Fruit fly (Drosophila melanogaster) whole organism, prepupa: Measurements from ENCODE around the gene CG11095.

Source experiments
- Blimp-1 ChIP-seq: fragments of 200-800 bp; sonication (Bioruptor generic); optimal IDR thresholded peaks from 3 replicates; lab custom pipeline; 2017; ENCODE audit warnings: missing biosample characterization, missing genetic modification characterization, mild to moderate bottlenecking, moderate library complexity, missing genetic modification reagents
- CG10631 ChIP-seq: fragments of 200-800 bp; sonication (Bioruptor generic); optimal IDR thresholded peaks from 2 replicates; lab custom pipeline; 2016; ENCODE audit warnings: missing biosample characterization, missing genetic modification characterization
- CG11294 ChIP-seq: fragments of 200-800 bp; sonication (Bioruptor generic); IDR thresholded peaks from 2 replicates; pipeline ENCODE4 v1.3.6; 2022; ENCODE audit warnings: missing biosample characterization, missing genetic modification characterization
- CG11902 ChIP-seq: fragments of 200-800 bp; sonication (Bioruptor generic); optimal IDR thresholded peaks from 3 replicates; lab custom pipeline; 2016; ENCODE audit warnings: missing biosample characterization, missing genetic modification characterization
- CG15336 ChIP-seq: fragments of 200-800 bp; sonication (Bioruptor generic); IDR thresholded peaks from 2 replicates; pipeline ENCODE4 v1.3.6; 2022; ENCODE audit warnings: missing biosample characterization, missing genetic modification characterization
- CG1621 ChIP-seq: fragments of 200-800 bp; sonication (Bioruptor generic); optimal IDR thresholded peaks from 3 replicates; lab custom pipeline; 2018; ENCODE audit warnings: missing biosample characterization, mild to moderate bottlenecking, missing genetic modification characterization
- CG16779 ChIP-seq: fragments of 200-800 bp; sonication (Bioruptor generic); optimal IDR thresholded peaks from 3 replicates; lab custom pipeline; 2017; ENCODE audit warnings: missing biosample characterization, mild to moderate bottlenecking, missing genetic modification characterization
- CG3032 ChIP-seq: fragments of 200-800 bp; optimal IDR thresholded peaks from 2 replicates; lab custom pipeline; 2019; ENCODE audit warnings: missing biosample characterization, mild to moderate bottlenecking, missing genetic modification characterization, moderate library complexity
- CG31627 ChIP-seq: fragments of 200-800 bp; sonication (Bioruptor generic); optimal IDR thresholded peaks from 3 replicates; lab custom pipeline; 2016; ENCODE audit warnings: missing biosample characterization, missing genetic modification characterization
- CG32006 ChIP-seq: fragments of 200-800 bp; sonication (Bioruptor generic); optimal IDR thresholded peaks from 3 replicates; lab custom pipeline; 2017; ENCODE audit warnings: missing biosample characterization, mild to moderate bottlenecking, missing genetic modification characterization
- CG34406 ChIP-seq: fragments of 200-800 bp; sonication (Bioruptor generic); optimal IDR thresholded peaks from 3 replicates; lab custom pipeline; 2016; ENCODE audit warnings: missing biosample characterization, missing genetic modification characterization
- CG4318 ChIP-seq: fragments of 200-800 bp; sonication (Bioruptor generic); optimal IDR thresholded peaks from 3 replicates; lab custom pipeline; 2017; ENCODE audit warnings: missing biosample characterization, mild to moderate bottlenecking, missing genetic modification characterization
- CG6163 ChIP-seq: fragments of 200-800 bp; sonication (Bioruptor generic); IDR thresholded peaks from 3 replicates; pipeline ENCODE4 v1.3.6; 2022; ENCODE audit warnings: missing biosample characterization, missing genetic modification characterization
- CG6276 ChIP-seq: fragments of 200-800 bp; sonication (Bioruptor generic); optimal IDR thresholded peaks from 2 replicates; lab custom pipeline; 2017; ENCODE audit warnings: missing biosample characterization, mild to moderate bottlenecking, missing genetic modification characterization
- CG6808 ChIP-seq: fragments of 200-800 bp; sonication (Bioruptor generic); optimal IDR thresholded peaks from 3 replicates; lab custom pipeline; 2017; ENCODE audit warnings: missing biosample characterization, missing genetic modification characterization, mild to moderate bottlenecking, moderate library complexity, missing genetic modification reagents
- CG6854 ChIP-seq: fragments of 200-800 bp; sonication (Bioruptor generic); optimal IDR thresholded peaks from 2 replicates; lab custom pipeline; 2017; ENCODE audit warnings: missing biosample characterization, mild to moderate bottlenecking, missing genetic modification characterization
- CG7368 ChIP-seq: fragments of 200-800 bp; sonication (Bioruptor generic); optimal IDR thresholded peaks from 3 replicates; lab custom pipeline; 2016; ENCODE audit warnings: missing biosample characterization, missing genetic modification characterization
- CG8632 ChIP-seq: fragments of 200-800 bp; sonication (Bioruptor generic); optimal IDR thresholded peaks from 3 replicates; lab custom pipeline; 2016; ENCODE audit warnings: missing biosample characterization, missing genetic modification characterization
- Eip75B ChIP-seq: fragments of 200-800 bp; sonication (Bioruptor generic); optimal IDR thresholded peaks from 3 replicates; lab custom pipeline; 2016; ENCODE audit warnings: missing biosample characterization, missing genetic modification characterization
- Eip78C ChIP-seq: fragments of 200-800 bp; sonication (Bioruptor generic); peaks from one replicate; lab custom pipeline; 2016; ENCODE audit warnings: missing biosample characterization, missing genetic modification characterization
- Eip93F ChIP-seq: fragments of 200-800 bp; sonication (Bioruptor generic); optimal IDR thresholded peaks from 2 replicates; lab custom pipeline; 2016; ENCODE audit warnings: missing biosample characterization, mild to moderate bottlenecking, missing genetic modification characterization
- Ets21C ChIP-seq: fragments of 200-800 bp; sonication (Bioruptor generic); optimal IDR thresholded peaks from 3 replicates; lab custom pipeline; 2016; ENCODE audit warnings: missing biosample characterization, missing genetic modification characterization
- Ets96B ChIP-seq: fragments of 200-800 bp; optimal IDR thresholded peaks from 2 replicates; lab custom pipeline; 2019; ENCODE audit warnings: missing biosample characterization, mild to moderate bottlenecking, missing genetic modification characterization, moderate library complexity
- Hr39 ChIP-seq: fragments of 200-800 bp; sonication (Bioruptor generic); optimal IDR thresholded peaks from 2 replicates; lab custom pipeline; 2016; ENCODE audit warnings: missing biosample characterization, missing genetic modification characterization
- Hr4 ChIP-seq: fragments of 200-800 bp; sonication (Bioruptor generic); optimal IDR thresholded peaks from 3 replicates; lab custom pipeline; 2016; ENCODE audit warnings: missing biosample characterization, missing genetic modification characterization
- Lpt ChIP-seq: fragments of 200-800 bp; sonication (Bioruptor generic); optimal IDR thresholded peaks from 3 replicates; lab custom pipeline; 2016; ENCODE audit warnings: missing biosample characterization, missing genetic modification characterization
- Met ChIP-seq: fragments of 200-800 bp; sonication (Bioruptor generic); optimal IDR thresholded peaks from 3 replicates; lab custom pipeline; 2016; ENCODE audit warnings: missing biosample characterization, missing genetic modification characterization
- OdsH ChIP-seq: fragments of 200-800 bp; sonication (Bioruptor generic); optimal IDR thresholded peaks from 3 replicates; lab custom pipeline; 2016; ENCODE audit warnings: missing biosample characterization, missing genetic modification characterization
- Sox102F ChIP-seq: fragments of 200-800 bp; sonication (Bioruptor generic); optimal IDR thresholded peaks from 2 replicates; lab custom pipeline; 2016; ENCODE audit warnings: missing biosample characterization, mild to moderate bottlenecking, missing genetic modification characterization
- Sox14 ChIP-seq: fragments of 200-800 bp; sonication (Bioruptor generic); optimal IDR thresholded peaks from 3 replicates; lab custom pipeline; 2016; ENCODE audit warnings: missing biosample characterization, missing genetic modification characterization
- acj6 ChIP-seq: fragments of 200-800 bp; sonication (Bioruptor generic); optimal IDR thresholded peaks from 3 replicates; lab custom pipeline; 2016; ENCODE audit warnings: missing biosample characterization, missing genetic modification characterization
- cyc ChIP-seq: fragments of 200-800 bp; sonication (Bioruptor generic); optimal IDR thresholded peaks from 3 replicates; lab custom pipeline; 2016; ENCODE audit warnings: missing biosample characterization, missing genetic modification characterization
- dac ChIP-seq: fragments of 200-800 bp; sonication (Bioruptor generic); optimal IDR thresholded peaks from 2 replicates; lab custom pipeline; 2017; ENCODE audit warnings: missing biosample characterization, mild to moderate bottlenecking, missing genetic modification characterization
- dsx ChIP-seq: fragments of 200-800 bp; optimal IDR thresholded peaks from 3 replicates; lab custom pipeline; 2019; ENCODE audit warnings: missing biosample characterization, mild to moderate bottlenecking, missing genetic modification characterization, moderate library complexity; ENCODE audit not compliant: poor library complexity, severe bottlenecking
- eg ChIP-seq: fragments of 200-800 bp; sonication (Bioruptor generic); IDR thresholded peaks from 3 replicates; pipeline ENCODE4 v1.3.6; 2022; ENCODE audit warnings: missing biosample characterization, missing genetic modification characterization
- esn ChIP-seq: fragments of 200-800 bp; sonication (Bioruptor generic); optimal IDR thresholded peaks from 2 replicates; lab custom pipeline; 2016; ENCODE audit warnings: missing biosample characterization, mild to moderate bottlenecking, missing genetic modification characterization, moderate library complexity
- fd59A ChIP-seq: fragments of 200-800 bp; sonication (Bioruptor generic); optimal IDR thresholded peaks from 2 replicates; lab custom pipeline; 2017; ENCODE audit warnings: missing biosample characterization, mild to moderate bottlenecking, missing genetic modification characterization, missing genetic modification reagents
- fd85E ChIP-seq: fragments of 200-800 bp; sonication (Bioruptor generic); optimal IDR thresholded peaks from 3 replicates; lab custom pipeline; 2016; ENCODE audit warnings: missing biosample characterization, missing genetic modification characterization
- fkh ChIP-seq: fragments of 200-800 bp; sonication (Bioruptor generic); optimal IDR thresholded peaks from 3 replicates; lab custom pipeline; 2017; ENCODE audit warnings: missing biosample characterization, mild to moderate bottlenecking, missing genetic modification characterization, moderate library complexity
- lz ChIP-seq: fragments of 200-800 bp; sonication (Bioruptor generic); optimal IDR thresholded peaks from 3 replicates; lab custom pipeline; 2016; ENCODE audit warnings: missing biosample characterization, missing genetic modification characterization
- net ChIP-seq: fragments of 200-800 bp; sonication (Bioruptor generic); optimal IDR thresholded peaks from 3 replicates; lab custom pipeline; 2016; ENCODE audit warnings: missing biosample characterization, missing genetic modification characterization
- pdm3 ChIP-seq: fragments of 200-800 bp; sonication (Bioruptor generic); optimal IDR thresholded peaks from 3 replicates; lab custom pipeline; 2016; ENCODE audit warnings: missing biosample characterization, missing genetic modification characterization
- salr ChIP-seq, 2 experiments: fragments of 200-800 bp; sonication (Bioruptor generic); optimal IDR thresholded peaks; 3 replicates each; lab custom pipeline; 2016 to 2018; ENCODE audit warnings: missing biosample characterization in 2 of 2, missing genetic modification characterization in 2 of 2, mild to moderate bottlenecking in 1 of 2
- spab ChIP-seq: fragments of 200-800 bp; sonication (Bioruptor generic); optimal IDR thresholded peaks from 2 replicates; lab custom pipeline; 2017; ENCODE audit warnings: missing biosample characterization, mild to moderate bottlenecking, missing genetic modification characterization, missing genetic modification reagents
- ss ChIP-seq, 2 experiments: fragments of 200-800 bp; sonication (Bioruptor generic); optimal IDR thresholded peaks; 2 replicates in 1 of 2; 3 replicates in 1 of 2; lab custom pipeline; 2017 to 2018; ENCODE audit warnings: mild to moderate bottlenecking in 2 of 2, missing biosample characterization in 2 of 2, missing genetic modification characterization in 2 of 2, moderate library complexity in 1 of 2
- svp ChIP-seq: fragments of 200-800 bp; sonication (Bioruptor generic); peaks from one replicate; lab custom pipeline; 2016; ENCODE audit warnings: missing biosample characterization, missing genetic modification characterization
- topi ChIP-seq: fragments of 200-800 bp; sonication (Bioruptor generic); optimal IDR thresholded peaks from 3 replicates; lab custom pipeline; 2016; ENCODE audit warnings: missing biosample characterization, missing genetic modification characterization
- vri ChIP-seq: fragments of 200-800 bp; sonication (Bioruptor generic); optimal IDR thresholded peaks from 3 replicates; lab custom pipeline; 2016; ENCODE audit warnings: missing biosample characterization, mild to moderate bottlenecking, missing genetic modification characterization

The CG11095 gene

dm6 chrX:13844317-13844886, 32.9 kb downstream of the CG11095 start:
- no peak for TF ChIP-seq fd59A (GFP tag; lab: Kevin White, UChicago)
- no peak for TF ChIP-seq fd85E
- TF ChIP-seq CG6854 (GFP tag; lab: Kevin White, UChicago): no peak
- peak; percentile 3 for TF ChIP-seq Hr39 (GFP tag; lab: Kevin White, UChicago)
- TF ChIP-seq cyc (GFP tag; lab: Kevin White, UChicago): peak; percentile 12
- TF ChIP-seq CG31627 (GFP tag; lab: Kevin White, UChicago): peak; percentile 26
- TF ChIP-seq CG6163 (GFP tag; lab: Robert Waterston, UW): no peak
- TF ChIP-seq Ets21C (GFP tag; lab: Kevin White, UChicago): no peak
- peak; percentile 29 for TF ChIP-seq Eip78C
- TF ChIP-seq CG15336 (GFP tag; lab: Robert Waterston, UW): 0 out of 2 replicates have a peak, but pooled peaks have one; percentile 7
- TF ChIP-seq ss (GFP tag; optimal IDR thresholded peaks at IDR 0.05; lab: Kevin White, UChicago): peak; percentile 52 to 61
- TF ChIP-seq Sox14 (GFP tag; lab: Kevin White, UChicago): no peak
- peak; percentile 37 for TF ChIP-seq lz (GFP tag; lab: Kevin White, UChicago)
- no peak for TF ChIP-seq CG3032 (tag; lab: Kevin White, UChicago)
- TF ChIP-seq, all 60 proteins: peak for 7

- TF ChIP-seq Ets21C (GFP tag; lab: Kevin White, UChicago) (no peak), CG11294 (no peak), fd59A (GFP tag; lab: Kevin White, UChicago) (no peak), svp (peak; percentile 66), Met (GFP tag; lab: Kevin White, UChicago) (no peak), OdsH (GFP tag; lab: Kevin White, UChicago) (no peak), pdm3 (GFP tag; lab: Kevin White, UChicago) (no peak), Hr39 (GFP tag; lab: Kevin White, UChicago) (no peak), eg (no peak), Blimp-1 (no peak), CG34406 (GFP tag; lab: Kevin White, UChicago) (no peak), CG6808 (no peak), fkh (GFP tag; lab: Kevin White, UChicago) (no peak), CG32006 (GFP tag; lab: Kevin White, UChicago) (no peak), spab (GFP tag; lab: Kevin White, UChicago) (no peak), Ets96B (no peak), ss (GFP tag; optimal IDR thresholded peaks at IDR 0.05; lab: Kevin White, UChicago) (no peak), Eip93F (GFP tag; lab: Kevin White, UChicago) (no peak), topi (GFP tag; lab: Kevin White, UChicago) (peak; percentile 52), dac (GFP tag; lab: Kevin White, UChicago) (no peak), CG7368 (no peak), cyc (GFP tag; lab: Kevin White, UChicago) (peak; percentile 10), Sox102F (GFP tag; lab: Kevin White, UChicago) (no peak), CG6276 (GFP tag; lab: Kevin White, UChicago) (no peak), esn (GFP tag; lab: Kevin White, UChicago) (peak; percentile 50), CG10631 (no peak), salr (GFP tag; optimal IDR thresholded peaks at IDR 0.05; lab: Kevin White, UChicago) (no peak), Hr4 (no peak), CG1621 (tag; lab: Kevin White, UChicago) (no peak), CG8632 (no peak), Lpt (GFP tag; lab: Kevin White, UChicago) (no peak), Eip75B (GFP tag; lab: Kevin White, UChicago) (peak; percentile 23), CG4318 (no peak), CG3032 (tag; lab: Kevin White, UChicago) (no peak), CG16779 (no peak), CG15336 (GFP tag; lab: Robert Waterston, UW) (no peak), fd85E (no peak), CG6854 (GFP tag; lab: Kevin White, UChicago) (no peak), CG31627 (GFP tag; lab: Kevin White, UChicago) (no peak), acj6 (GFP tag; lab: Kevin White, UChicago) (no peak), net (GFP tag; lab: Kevin White, UChicago) (peak; percentile 5), CG11902 (GFP tag; lab: Kevin White, UChicago) (no peak), vri (GFP tag; lab: Kevin White, UChicago) (no peak), dsx (GFP tag; lab: Kevin White, UChicago) (no peak)
Measured at dm6 chrX:13845728-13846127, 34.2 kb downstream of the CG11095 start, which contains the start of gene AMPdeam. AMPdeam (minus strand) TSS chrX:13845866.
